Worm (Caenorhabditis elegans) whole organism, late embryonic: ENCODE data around the gene ZK563.2.
A peak's percentile ranks its signal among the peaks of the same experiment; 100 is the strongest.

Experiments used
- C08G9.2 ChIP-seq: sonication (generic microtip); optimal IDR thresholded peaks from 2 replicates; lab custom pipeline; 2016; ENCODE audit warnings: mild to moderate bottlenecking, missing genetic modification characterization, moderate library complexity, missing compliant biosample characterization
- F13H6.1 ChIP-seq: sonication (generic microtip); optimal IDR thresholded peaks from 2 replicates; lab custom pipeline; 2016; ENCODE audit warnings: missing genetic modification characterization, missing compliant biosample characterization
- K09A11.1 ChIP-seq: sonication (generic microtip); optimal IDR thresholded peaks from 2 replicates; lab custom pipeline; 2017; ENCODE audit warnings: antibody characterized with exemption, mild to moderate bottlenecking, missing genetic modification characterization, missing compliant biosample characterization; ENCODE audit not compliant: insufficient read depth
- T23F11.4 ChIP-seq: fragments of 200-800 bp; sonication (Bioruptor generic); optimal IDR thresholded peaks from 2 replicates; lab custom pipeline; 2018; ENCODE audit warnings: mild to moderate bottlenecking, missing genetic modification characterization, missing compliant biosample characterization
- Y22D7AL.16 ChIP-seq: sonication (generic microtip); optimal IDR thresholded peaks from 2 replicates; lab custom pipeline; 2016; ENCODE audit warnings: missing genetic modification characterization, missing compliant biosample characterization
- ceh-18 ChIP-seq: sonication (generic microtip); optimal IDR thresholded peaks from 2 replicates; lab custom pipeline; 2016; ENCODE audit warnings: missing genetic modification characterization, missing compliant biosample characterization
- ceh-2 ChIP-seq: sonication (generic microtip); optimal IDR thresholded peaks from 2 replicates; lab custom pipeline; 2016; ENCODE audit warnings: missing genotype, missing genetic modification characterization, missing compliant biosample characterization
- ceh-30 ChIP-seq: fragments of 150-350 bp; optimal IDR thresholded peaks from 2 replicates; lab custom pipeline; 2014; ENCODE audit warnings: missing biosample characterization, missing genetic modification characterization
- ceh-31 ChIP-seq: sonication (generic microtip); optimal IDR thresholded peaks from 2 replicates; lab custom pipeline; 2016; ENCODE audit warnings: missing genetic modification characterization, missing compliant biosample characterization
- ceh-34 ChIP-seq: sonication (generic microtip); optimal IDR thresholded peaks from 2 replicates; lab custom pipeline; 2016; ENCODE audit warnings: mild to moderate bottlenecking, missing genetic modification characterization, missing compliant biosample characterization
- ceh-6 ChIP-seq: fragments of 200-800 bp; sonication (Bioruptor generic); optimal IDR thresholded peaks from 2 replicates; lab custom pipeline; 2018; ENCODE audit warnings: mild to moderate bottlenecking, missing genetic modification characterization, missing compliant biosample characterization
- ceh-9 ChIP-seq: sonication (generic microtip); optimal IDR thresholded peaks from 2 replicates; lab custom pipeline; 2016; ENCODE audit warnings: mild to moderate bottlenecking, missing genetic modification characterization, inconsistent platforms, missing compliant biosample characterization
- elt-4 ChIP-seq: sonication (generic microtip); optimal IDR thresholded peaks from 2 replicates; lab custom pipeline; 2016; ENCODE audit warnings: missing genetic modification characterization, missing compliant biosample characterization
- ets-4 ChIP-seq: sonication (generic microtip); optimal IDR thresholded peaks from 2 replicates; lab custom pipeline; 2016; ENCODE audit warnings: missing genetic modification characterization, missing compliant biosample characterization
- eyg-1 ChIP-seq: sonication (generic microtip); optimal IDR thresholded peaks from 2 replicates; lab custom pipeline; 2016; ENCODE audit warnings: missing genotype, missing genetic modification characterization, missing compliant biosample characterization
- hlh-15 ChIP-seq: sonication (generic microtip); optimal IDR thresholded peaks from 2 replicates; lab custom pipeline; 2016; ENCODE audit warnings: missing genetic modification characterization, missing compliant biosample characterization
- hlh-8 ChIP-seq: sonication (generic microtip); optimal IDR thresholded peaks from 2 replicates; lab custom pipeline; 2016; ENCODE audit warnings: missing genotype, missing genetic modification characterization, missing compliant biosample characterization
- lin-11 ChIP-seq: fragments of 200-800 bp; sonication (Bioruptor generic); optimal IDR thresholded peaks from 2 replicates; lab custom pipeline; 2018; ENCODE audit warnings: mild to moderate bottlenecking, missing genetic modification characterization, missing compliant biosample characterization
- nhr-11 ChIP-seq: fragments of 150-350 bp; optimal IDR thresholded peaks from 2 replicates; lab custom pipeline; 2014; ENCODE audit warnings: missing biosample characterization, missing genetic modification characterization
- nhr-232 ChIP-seq: sonication (generic microtip); optimal IDR thresholded peaks from 2 replicates; lab custom pipeline; 2016; ENCODE audit warnings: missing genetic modification characterization, missing compliant biosample characterization
- pag-3 ChIP-seq: sonication (generic microtip); optimal IDR thresholded peaks from 2 replicates; lab custom pipeline; 2016; ENCODE audit warnings: missing compliant biosample characterization, missing genetic modification characterization, borderline replicate concordance
- pat-9 ChIP-seq: fragments of 200-800 bp; sonication (Bioruptor generic); optimal IDR thresholded peaks from 2 replicates; lab custom pipeline; 2018; ENCODE audit warnings: mild to moderate bottlenecking, missing genetic modification characterization, moderate library complexity, missing compliant biosample characterization
- pax-1 ChIP-seq: fragments of 150-350 bp; optimal IDR thresholded peaks from 2 replicates; lab custom pipeline; 2014; ENCODE audit warnings: missing biosample characterization, missing genetic modification characterization
- pha-4 ChIP-seq: fragments of 150-350 bp; optimal IDR thresholded peaks from 2 replicates; lab custom pipeline; 2018; ENCODE audit warnings: missing biosample characterization, missing genetic modification reagents, missing genetic modification characterization
- pqm-1 ChIP-seq: sonication (generic microtip); optimal IDR thresholded peaks from 2 replicates; lab custom pipeline; 2016; ENCODE audit warnings: missing genetic modification characterization, missing compliant biosample characterization
- ref-2 ChIP-seq: sonication (generic microtip); optimal IDR thresholded peaks from 2 replicates; lab custom pipeline; 2016; ENCODE audit warnings: missing genetic modification characterization, missing compliant biosample characterization
- sdc-2 ChIP-seq: sonication (generic microtip); optimal IDR thresholded peaks from 2 replicates; lab custom pipeline; 2016; ENCODE audit warnings: missing genotype, missing genetic modification characterization, missing compliant biosample characterization
- tbx-2 ChIP-seq: sonication (generic microtip); optimal IDR thresholded peaks from 2 replicates; lab custom pipeline; 2016; ENCODE audit warnings: missing genetic modification characterization, missing compliant biosample characterization
- tbx-7 ChIP-seq: sonication (generic microtip); optimal IDR thresholded peaks from 2 replicates; lab custom pipeline; 2016; ENCODE audit warnings: missing genotype, missing genetic modification characterization, missing compliant biosample characterization
- ttx-3 ChIP-seq: sonication (generic microtip); optimal IDR thresholded peaks from 2 replicates; lab custom pipeline; 2016; ENCODE audit warnings: missing genetic modification reagents, missing genetic modification characterization, missing compliant biosample characterization
- unc-3 ChIP-seq, 2 experiments: fragments of 200-800 bp in 1 of 2; sonication (Bioruptor generic) in 1 of 2; sonication (generic microtip) in 1 of 2; conservative IDR thresholded peaks in 1 of 2; optimal IDR thresholded peaks in 1 of 2; 2 replicates each; pipeline versions ENCODE4 v1.3.6 to Lab custom; 2016 to 2022; ENCODE audit warnings: missing compliant biosample characterization in 2 of 2, missing genetic modification characterization in 2 of 2, missing genetic modification reagents in 1 of 2
- unc-42 ChIP-seq: sonication (generic microtip); optimal IDR thresholded peaks from 2 replicates; lab custom pipeline; 2016; ENCODE audit warnings: missing genotype, missing genetic modification characterization, missing compliant biosample characterization
- unc-86 ChIP-seq: sonication (generic microtip); optimal IDR thresholded peaks from 2 replicates; lab custom pipeline; 2016; ENCODE audit warnings: missing genetic modification characterization, missing compliant biosample characterization
- zip-5 ChIP-seq: sonication (generic microtip); optimal IDR thresholded peaks from 2 replicates; lab custom pipeline; 2016; ENCODE audit warnings: missing genetic modification characterization, missing compliant biosample characterization

Gene ZK563.2

DNA sequence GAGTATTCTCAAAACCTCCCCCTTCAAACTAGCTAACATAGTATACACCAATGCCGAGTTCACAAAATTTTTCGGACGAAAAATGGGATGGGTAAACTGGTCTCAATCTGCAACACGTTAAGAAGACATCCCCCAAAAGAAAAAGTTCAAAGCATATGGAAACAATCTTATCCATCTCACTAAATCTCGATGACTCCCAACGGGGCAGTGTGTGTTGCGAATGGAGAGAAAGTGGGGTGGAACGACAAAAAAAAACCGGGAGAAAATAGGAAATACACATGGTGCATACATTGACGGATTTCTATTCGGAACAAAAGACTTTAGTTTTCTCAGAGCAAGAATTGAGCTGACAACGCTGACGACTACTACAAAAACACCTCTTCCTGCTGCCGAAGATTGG, 6.6 kb downstream of the ZK563.2 start:
- TF ChIP-seq zip-5 (no peak), K09A11.1 (tag; lab: Kevin White, UChicago) (peak; percentile 8)

- peak; percentile 56 for TF ChIP-seq zip-5
- peak; percentile 78 for TF ChIP-seq ceh-2 (tag; lab: Kevin White, UChicago)
- TF ChIP-seq unc-3 (GFP tag; conservative IDR thresholded peaks at IDR 0.05; lab: Robert Waterston, UW): no peak
- no peak for TF ChIP-seq unc-3 (tag; optimal IDR thresholded peaks at IDR 0.05; lab: Kevin White, UChicago)
- no peak for TF ChIP-seq hlh-15
- TF ChIP-seq tbx-7 (tag; lab: Kevin White, UChicago): peak; percentile 60
- no peak for TF ChIP-seq pqm-1
- peak; percentile 6 for TF ChIP-seq ref-2
- TF ChIP-seq C08G9.2 (tag; lab: Kevin White, UChicago): peak; percentile 79
- peak; percentile 38 for TF ChIP-seq ets-4 (tag; lab: Kevin White, UChicago)
- no peak for TF ChIP-seq ceh-18 (tag; lab: Kevin White, UChicago)
- peak; percentile 83 for TF ChIP-seq tbx-2 (tag; lab: Kevin White, UChicago)
- no peak for TF ChIP-seq nhr-232 (tag; lab: Kevin White, UChicago)
- peak; percentile 1 for TF ChIP-seq hlh-8 (tag; lab: Kevin White, UChicago)
- TF ChIP-seq ceh-31 (tag; lab: Kevin White, UChicago): peak; percentile 76
- no peak for TF ChIP-seq lin-11
These were observed 10.4 kb downstream of the ZK563.2 start, which contains the start of gene sorf-1 for ce11 chrX:3379114-3379513. sorf-1 (minus strand) TSS chrX:3379248.

DNA sequence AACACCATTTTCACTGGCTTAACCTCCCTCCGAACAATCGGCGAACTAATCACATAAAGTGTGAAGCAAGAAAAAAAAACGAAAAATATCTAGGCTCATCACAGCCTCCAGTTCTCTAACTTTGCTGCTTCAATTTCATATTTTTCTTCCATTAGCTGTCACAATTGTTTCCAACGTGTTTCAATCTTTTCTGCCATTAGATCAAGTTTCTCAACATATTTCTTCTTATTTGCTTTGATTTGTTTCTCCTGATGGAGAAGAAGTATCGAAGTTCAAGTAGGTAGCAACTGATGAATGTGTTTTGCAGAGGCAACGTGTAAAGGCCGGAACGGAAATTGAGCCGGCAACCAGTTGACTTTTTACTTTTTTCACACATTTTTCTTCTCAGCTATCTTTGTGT, 11.4 kb downstream of the ZK563.2 start, which contains the start of gene ZK563.7:
TSS of gene ZK563.7 (plus strand) at position 301 of the 400 bp plus-strand sequence.
- no peak for TF ChIP-seq pha-4 (tag; lab: Kevin White, UChicago)
- no peak for TF ChIP-seq Y22D7AL.16 (tag; lab: Kevin White, UChicago)
- no peak for TF ChIP-seq pat-9 (tag; lab: Kevin White, UChicago)
- no peak for TF ChIP-seq unc-86 (tag; lab: Kevin White, UChicago)
- TF ChIP-seq T23F11.4 (GFP tag; lab: Kevin White, UChicago): no peak
- no peak for TF ChIP-seq ceh-34 (tag; lab: Kevin White, UChicago)
- TF ChIP-seq pax-1 (tag; lab: Kevin White, UChicago): no peak
- TF ChIP-seq ceh-6 (GFP tag; lab: Kevin White, UChicago): no peak

DNA sequence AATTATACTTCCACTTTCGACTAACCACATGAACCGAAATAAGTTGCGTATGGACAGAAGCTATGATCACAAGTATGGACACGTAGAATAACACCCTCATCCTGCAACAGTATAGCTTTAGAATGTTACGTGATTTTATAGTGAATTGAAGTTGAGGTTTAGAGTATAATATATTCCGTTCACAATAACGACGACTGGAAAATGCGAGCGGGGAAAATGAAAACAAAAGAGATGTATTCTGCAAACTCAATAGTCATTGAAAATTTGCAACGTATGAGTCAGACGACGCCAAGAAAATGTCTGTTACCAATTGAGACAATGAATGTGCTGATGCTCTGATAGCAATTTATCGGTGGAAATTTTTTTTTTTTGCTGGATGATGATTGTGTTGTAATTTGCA, 16.6 kb downstream of the ZK563.2 start, which contains the start of gene acp-1:
TSS of gene acp-1 (minus strand) at position 101 of the 400 bp plus-strand sequence.
- TF ChIP-seq unc-42 (tag; lab: Kevin White, UChicago): no peak
- TF ChIP-seq ttx-3 (tag; lab: Kevin White, UChicago): no peak
- no peak for TF ChIP-seq pag-3
- no peak for TF ChIP-seq ceh-30 (tag; lab: Kevin White, UChicago)
- TF ChIP-seq elt-4: no peak
- no peak for TF ChIP-seq ceh-34 (tag; lab: Kevin White, UChicago)

DNA sequence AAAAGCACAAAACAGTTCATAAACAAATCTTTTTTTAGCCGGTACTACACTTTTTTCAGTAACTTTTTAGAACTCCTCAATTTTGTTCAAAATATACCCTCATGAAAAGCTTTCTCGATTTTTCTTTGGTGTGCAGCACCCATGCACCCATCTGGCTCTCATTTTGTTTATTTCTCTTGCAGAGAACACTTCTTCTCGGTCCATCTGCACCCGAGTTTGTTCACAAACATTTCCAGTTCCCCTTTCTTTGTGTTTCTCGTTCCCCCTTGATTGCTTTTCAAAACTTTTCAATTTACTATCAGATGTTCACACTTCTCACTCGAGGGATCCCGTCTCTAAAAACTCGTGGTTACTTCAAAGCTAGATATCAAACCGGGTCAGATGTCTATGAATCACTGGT, 24.8 kb downstream of the ZK563.2 start, which contains the start of gene slcf-2:
TSS of gene slcf-2 (plus strand) at position 301 of the 400 bp plus-strand sequence.
- no peak for TF ChIP-seq unc-42 (tag; lab: Kevin White, UChicago)
- TF ChIP-seq sdc-2 (tag; lab: Kevin White, UChicago): no peak
- TF ChIP-seq ets-4 (tag; lab: Kevin White, UChicago): no peak
- no peak for TF ChIP-seq eyg-1 (tag; lab: Kevin White, UChicago)
- TF ChIP-seq ceh-9: no peak

DNA sequence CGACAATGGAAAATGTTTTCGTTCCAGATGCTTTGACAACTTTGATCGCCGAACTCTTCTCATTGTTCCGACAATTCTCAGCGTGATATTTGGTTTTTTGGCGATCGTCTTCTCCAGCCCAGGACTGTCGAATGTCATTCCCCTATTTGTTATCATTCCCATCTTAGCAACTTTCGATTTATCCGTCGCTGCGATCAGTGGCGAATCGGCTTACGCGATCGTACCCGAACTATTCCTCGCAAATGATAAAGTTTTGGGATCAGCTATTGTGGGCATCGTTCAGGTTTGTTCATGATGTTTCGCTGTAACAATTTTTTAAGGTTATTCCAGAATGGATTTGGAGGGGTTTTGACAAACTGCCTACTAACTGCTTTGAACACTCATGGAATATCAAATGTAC, 28.0 kb downstream of the ZK563.2 start:
- no peak for TF ChIP-seq F13H6.1 (tag; lab: Kevin White, UChicago)
- no peak for TF ChIP-seq pag-3
- TF ChIP-seq nhr-11 (tag; lab: Kevin White, UChicago): no peak
- TF ChIP-seq hlh-15: no peak
